Fruit fly (Drosophila melanogaster) whole organism, embryonic: Measurements from ENCODE around the gene Nup43.

Source experiments
- ATbp ChIP-seq: fragments of 200-800 bp; sonication (Bioruptor generic); optimal IDR thresholded peaks from 2 replicates; lab custom pipeline; 2017; ENCODE audit warnings: missing biosample characterization, mild to moderate bottlenecking, missing genetic modification characterization, missing genetic modification reagents
- Ada2b ChIP-seq: fragments of 200-800 bp; sonication (Bioruptor generic); IDR thresholded peaks from 2 replicates; pipeline ENCODE4 v1.3.6; 2022; ENCODE audit warnings: missing biosample characterization, missing genetic modification characterization
- B-H1 ChIP-seq: fragments of 200-800 bp; sonication (Bioruptor generic); IDR thresholded peaks from 3 replicates; pipeline ENCODE4 v1.3.6; 2022; ENCODE audit warnings: missing biosample characterization, missing genetic modification characterization
- CG10274 ChIP-seq: fragments of 200-800 bp; sonication (Bioruptor generic); optimal IDR thresholded peaks from 3 replicates; lab custom pipeline; 2017; ENCODE audit warnings: missing biosample characterization, mild to moderate bottlenecking, missing genetic modification characterization
- CG12744 ChIP-seq: fragments of 200-800 bp; sonication (Bioruptor generic); optimal IDR thresholded peaks from 2 replicates; lab custom pipeline; 2016; ENCODE audit warnings: missing biosample characterization, missing genetic modification characterization
- CG13296 ChIP-seq: fragments of 200-800 bp; sonication (Bioruptor generic); optimal IDR thresholded peaks from 3 replicates; lab custom pipeline; 2018; ENCODE audit warnings: missing biosample characterization, mild to moderate bottlenecking, missing genetic modification characterization
- CG13775 ChIP-seq: fragments of 200-800 bp; sonication (Bioruptor generic); optimal IDR thresholded peaks from 3 replicates; lab custom pipeline; 2017; ENCODE audit warnings: missing biosample characterization, mild to moderate bottlenecking, missing genetic modification characterization
- CG14710 ChIP-seq: fragments of 200-800 bp; sonication (Bioruptor generic); optimal IDR thresholded peaks from 3 replicates; lab custom pipeline; 2019; ENCODE audit warnings: missing biosample characterization, mild to moderate bottlenecking, missing genetic modification characterization, moderate library complexity
- CG15073 ChIP-seq: fragments of 200-800 bp; sonication (Bioruptor generic); optimal IDR thresholded peaks from 2 replicates; lab custom pipeline; 2016; ENCODE audit warnings: missing biosample characterization, missing genetic modification characterization
- CG15514 ChIP-seq: fragments of 200-800 bp; sonication (Bioruptor generic); optimal IDR thresholded peaks from 3 replicates; lab custom pipeline; 2017; ENCODE audit warnings: missing biosample characterization, missing genetic modification characterization, mild to moderate bottlenecking, moderate library complexity, missing genetic modification reagents
- CG17829 ChIP-seq: fragments of 200-800 bp; optimal IDR thresholded peaks from 2 replicates; lab custom pipeline; 2019; ENCODE audit warnings: missing biosample characterization, mild to moderate bottlenecking, missing genetic modification characterization, moderate library complexity
- CG17912 ChIP-seq: fragments of 200-800 bp; sonication (Bioruptor generic); optimal IDR thresholded peaks from 2 replicates; lab custom pipeline; 2018; ENCODE audit warnings: missing biosample characterization, mild to moderate bottlenecking, missing genetic modification characterization
- CG18262 ChIP-seq: fragments of 200-800 bp; optimal IDR thresholded peaks from 3 replicates; lab custom pipeline; 2019; ENCODE audit warnings: missing biosample characterization, mild to moderate bottlenecking, missing genetic modification characterization, moderate library complexity
- CG18764 ChIP-seq: fragments of 200-800 bp; sonication (Bioruptor generic); optimal IDR thresholded peaks from 3 replicates; lab custom pipeline; 2016; ENCODE audit warnings: missing biosample characterization, missing genetic modification characterization
- CG33213 ChIP-seq: fragments of 200-800 bp; sonication (Bioruptor generic); optimal IDR thresholded peaks from 3 replicates; lab custom pipeline; 2016; ENCODE audit warnings: missing biosample characterization, missing genetic modification characterization
- CG4328 ChIP-seq: fragments of 200-800 bp; sonication (Bioruptor generic); optimal IDR thresholded peaks from 3 replicates; lab custom pipeline; 2017; ENCODE audit warnings: missing biosample characterization, missing genetic modification reagents, missing genetic modification characterization
- CG7271 ChIP-seq: fragments of 200-800 bp; sonication (Bioruptor generic); optimal IDR thresholded peaks from 2 replicates; lab custom pipeline; 2018; ENCODE audit warnings: missing biosample characterization, mild to moderate bottlenecking, missing genetic modification characterization, moderate library complexity
- CG7372 ChIP-seq: fragments of 200-800 bp; sonication (Bioruptor generic); IDR thresholded peaks from 2 replicates; pipeline ENCODE4 v1.3.6; 2022; ENCODE audit warnings: missing biosample characterization, missing genetic modification characterization
- CG8359 ChIP-seq: fragments of 200-800 bp; sonication (Bioruptor generic); optimal IDR thresholded peaks from 2 replicates; lab custom pipeline; 2017; ENCODE audit warnings: missing biosample characterization, mild to moderate bottlenecking, missing genetic modification characterization, borderline replicate concordance
- CG9215 ChIP-seq: fragments of 200-800 bp; sonication (Bioruptor generic); IDR thresholded peaks from 2 replicates; pipeline ENCODE4 v1.3.6; 2022; ENCODE audit warnings: missing biosample characterization, missing genetic modification characterization
- CG9932 ChIP-seq: fragments of 200-800 bp; sonication (Bioruptor generic); IDR thresholded peaks from 2 replicates; pipeline ENCODE4 v1.3.6; 2022; ENCODE audit warnings: missing biosample characterization, missing genetic modification characterization
- CHES-1-like ChIP-seq: fragments of 200-800 bp; sonication (Bioruptor generic); optimal IDR thresholded peaks from 2 replicates; lab custom pipeline; 2016; ENCODE audit warnings: missing biosample characterization, missing genetic modification characterization
- Camta ChIP-seq: fragments of 200-800 bp; sonication (Bioruptor generic); optimal IDR thresholded peaks from 2 replicates; lab custom pipeline; 2016; ENCODE audit warnings: missing biosample characterization, missing genetic modification characterization
- Chrac-16 ChIP-seq: fragments of 200-800 bp; sonication (Bioruptor generic); optimal IDR thresholded peaks from 3 replicates; lab custom pipeline; 2016; ENCODE audit warnings: missing biosample characterization, missing genetic modification characterization
- Dek ChIP-seq: fragments of 200-800 bp; sonication (Bioruptor generic); optimal IDR thresholded peaks from 3 replicates; lab custom pipeline; 2019; ENCODE audit warnings: missing biosample characterization, mild to moderate bottlenecking, missing genetic modification characterization, moderate library complexity
- ERR ChIP-seq: fragments of 200-800 bp; sonication (Bioruptor generic); optimal IDR thresholded peaks from 2 replicates; lab custom pipeline; 2016; ENCODE audit warnings: missing biosample characterization, missing genetic modification characterization
- H2.0 ChIP-seq: fragments of 200-800 bp; sonication (Bioruptor generic); IDR thresholded peaks from 2 replicates; pipeline ENCODE4 v1.3.6; 2022; ENCODE audit warnings: missing biosample characterization, missing genetic modification characterization
- HmgZ ChIP-seq: fragments of 200-800 bp; sonication (Bioruptor generic); optimal IDR thresholded peaks from 2 replicates; lab custom pipeline; 2018; ENCODE audit warnings: missing biosample characterization, mild to moderate bottlenecking, missing genetic modification characterization
- Hr78 ChIP-seq, 2 experiments: fragments of 200-800 bp in 1 of 2; fragments of >200 bp in 1 of 2; sonication (Bioruptor generic) in 1 of 2; optimal IDR thresholded peaks; 2 replicates each; lab custom pipeline; 2017 to 2019; ENCODE audit warnings: missing biosample characterization in 2 of 2, missing genetic modification characterization in 2 of 2, mild to moderate bottlenecking in 1 of 2, moderate library complexity in 1 of 2
- Mrtf ChIP-seq: fragments of 200-800 bp; sonication (Bioruptor generic); IDR thresholded peaks from 3 replicates; pipeline ENCODE4 v1.3.6; 2022; ENCODE audit warnings: missing biosample characterization, missing genetic modification characterization
- Sin3A ChIP-seq: fragments of >200 bp; optimal IDR thresholded peaks from 2 replicates; lab custom pipeline; 2018
- Tbp ChIP-seq: fragments of >200 bp; optimal IDR thresholded peaks from 2 replicates; lab custom pipeline; 2018; ENCODE audit warnings: missing biosample characterization, missing genetic modification characterization
- ab ChIP-seq: fragments of 200-800 bp; sonication (Bioruptor generic); optimal IDR thresholded peaks from 2 replicates; lab custom pipeline; 2016; ENCODE audit warnings: missing biosample characterization, missing genetic modification characterization
- al ChIP-seq: fragments of 200-800 bp; sonication (Bioruptor generic); IDR thresholded peaks from 2 replicates; pipeline ENCODE4 v1.3.6; 2022; ENCODE audit warnings: missing biosample characterization, missing genetic modification characterization
- btn ChIP-seq: fragments of 200-800 bp; sonication (Bioruptor generic); optimal IDR thresholded peaks from 2 replicates; lab custom pipeline; 2016; ENCODE audit warnings: missing biosample characterization, missing genetic modification characterization
- cg ChIP-seq: fragments of 200-800 bp; sonication (Bioruptor generic); optimal IDR thresholded peaks from 3 replicates; lab custom pipeline; 2019; ENCODE audit warnings: missing biosample characterization, mild to moderate bottlenecking, missing genetic modification characterization, moderate library complexity
- da ChIP-seq: fragments of 200-800 bp; sonication (Bioruptor generic); optimal IDR thresholded peaks from 2 replicates; lab custom pipeline; 2016; ENCODE audit warnings: missing biosample characterization, missing genetic modification characterization
- fd102C ChIP-seq: fragments of 200-800 bp; sonication (Bioruptor generic); optimal IDR thresholded peaks from 2 replicates; lab custom pipeline; 2018; ENCODE audit warnings: missing biosample characterization, mild to moderate bottlenecking, missing genetic modification characterization, moderate library complexity
- gcm2 ChIP-seq: fragments of 200-800 bp; sonication (Bioruptor generic); optimal IDR thresholded peaks from 2 replicates; lab custom pipeline; 2016; ENCODE audit warnings: missing biosample characterization, missing genetic modification characterization
- gt ChIP-seq: fragments of 200-800 bp; sonication (Bioruptor generic); IDR thresholded peaks from 2 replicates; pipeline ENCODE4 v1.3.6; 2022; ENCODE audit warnings: missing biosample characterization, missing genetic modification characterization
- ham ChIP-seq: fragments of 200-800 bp; sonication (Bioruptor generic); IDR thresholded peaks from 2 replicates; pipeline ENCODE4 v1.3.6; 2022; ENCODE audit warnings: missing biosample characterization, missing genetic modification characterization
- klu ChIP-seq: fragments of 200-800 bp; sonication (Bioruptor generic); IDR thresholded peaks from 2 replicates; pipeline ENCODE4 v1.3.6; 2022; ENCODE audit warnings: missing biosample characterization, missing genetic modification characterization
- mirr ChIP-seq: fragments of 200-800 bp; sonication (Bioruptor generic); optimal IDR thresholded peaks from 3 replicates; lab custom pipeline; 2018; ENCODE audit warnings: missing biosample characterization, mild to moderate bottlenecking, missing genetic modification characterization
- nau ChIP-seq: fragments of 200-800 bp; sonication (Bioruptor generic); optimal IDR thresholded peaks from 3 replicates; lab custom pipeline; 2017; ENCODE audit warnings: missing biosample characterization, mild to moderate bottlenecking, missing genetic modification characterization, missing genetic modification reagents
- pnt ChIP-seq: fragments of 200-800 bp; sonication (Bioruptor generic); optimal IDR thresholded peaks from 3 replicates; lab custom pipeline; 2016; ENCODE audit warnings: missing biosample characterization, missing genetic modification characterization
- run ChIP-seq: fragments of 200-800 bp; sonication (Bioruptor generic); optimal IDR thresholded peaks from 3 replicates; lab custom pipeline; 2018; ENCODE audit warnings: missing biosample characterization, mild to moderate bottlenecking, missing genetic modification characterization
- slbo ChIP-seq: fragments of 200-800 bp; sonication (Bioruptor generic); IDR thresholded peaks from 2 replicates; pipeline ENCODE4 v1.3.6; 2022; ENCODE audit warnings: missing biosample characterization, missing genetic modification characterization
- stwl ChIP-seq: fragments of 200-800 bp; sonication (Bioruptor generic); optimal IDR thresholded peaks from 3 replicates; lab custom pipeline; 2018; ENCODE audit warnings: missing biosample characterization, mild to moderate bottlenecking, missing genetic modification characterization, moderate library complexity
- tin ChIP-seq: fragments of 200-800 bp; sonication (Bioruptor generic); optimal IDR thresholded peaks from 3 replicates; lab custom pipeline; 2016; ENCODE audit warnings: missing biosample characterization, missing genetic modification characterization
- tio ChIP-seq: fragments of 200-800 bp; sonication (Bioruptor generic); optimal IDR thresholded peaks from 2 replicates; lab custom pipeline; 2017; ENCODE audit warnings: missing biosample characterization, missing genetic modification characterization, inconsistent platforms
- tll ChIP-seq, 2 experiments: fragments of 200-800 bp in 1 of 2; fragments of >200 bp in 1 of 2; sonication (Bioruptor generic) in 1 of 2; optimal IDR thresholded peaks; 2 replicates each; lab custom pipeline; 2017 to 2019; ENCODE audit warnings: missing biosample characterization in 2 of 2, missing genetic modification characterization in 2 of 2, mild to moderate bottlenecking in 1 of 2, moderate library complexity in 1 of 2
- wor ChIP-seq: fragments of 200-800 bp; sonication (Bioruptor generic); IDR thresholded peaks from 2 replicates; pipeline ENCODE4 v1.3.6; 2022; ENCODE audit warnings: missing biosample characterization, missing genetic modification characterization

Nup43 gene

DNA sequence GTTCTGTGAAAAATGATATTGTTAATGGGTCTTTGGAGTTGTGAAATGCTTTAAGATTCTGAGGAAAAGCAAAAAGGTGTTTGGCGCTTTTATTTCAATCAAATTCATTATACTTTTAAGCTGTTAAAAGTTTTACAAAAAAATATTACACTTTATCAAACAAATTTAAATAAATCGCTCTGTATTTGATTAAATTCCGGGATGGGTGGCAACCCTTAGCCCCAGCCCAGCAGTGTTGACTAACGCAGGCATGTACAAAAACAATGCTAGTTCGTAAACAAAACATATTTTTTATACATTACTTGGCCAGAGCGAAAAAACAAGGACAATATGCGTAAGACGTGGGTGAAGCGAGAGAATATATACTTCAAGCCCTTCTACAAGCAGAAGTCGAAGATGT lies 38.3 kb downstream of the Nup43 start, which contains the start of gene CG7685 (continued):
- peak; percentile 11 for TF ChIP-seq ERR (GFP tag; lab: Kevin White, UChicago)
- TF ChIP-seq Sin3A (lab: Kevin White, UChicago) = no peak
- no peak for TF ChIP-seq Mrtf
- TF ChIP-seq gt (GFP tag; lab: Robert Waterston, UW) = no peak
- TF ChIP-seq tll (GFP tag; optimal IDR thresholded peaks at IDR 0.05; lab: Kevin White, UChicago) = no peak
- no peak for TF ChIP-seq CG7372 (GFP tag; lab: Robert Waterston, UW)
- TF ChIP-seq klu (GFP tag; lab: Robert Waterston, UW) = no peak
- TF ChIP-seq ATbp = no peak
- peak; percentile 89 for TF ChIP-seq stwl
- no peak for TF ChIP-seq CG10274 (GFP tag; lab: Kevin White, UChicago)
- no peak for TF ChIP-seq CG15073 (GFP tag; lab: Kevin White, UChicago)
- no peak for TF ChIP-seq btn (GFP tag; lab: Kevin White, UChicago)
- peak; percentile 81 for TF ChIP-seq HmgZ (tag; lab: Kevin White, UChicago)
- TF ChIP-seq CG8359 (GFP tag; lab: Kevin White, UChicago) = no peak
- 0 out of 2 replicates have a peak, but pooled peaks have one; percentile 19 for TF ChIP-seq CG9215 (GFP tag; lab: Robert Waterston, UW)
- no peak for TF ChIP-seq Tbp (GFP tag; lab: Kevin White, UChicago)
- TF ChIP-seq da (GFP tag; lab: Kevin White, UChicago) = no peak
- TF ChIP-seq mirr (GFP tag; lab: Kevin White, UChicago) = peak; percentile 66
- peak; percentile 79 for TF ChIP-seq CG33213
- peak; percentile 55 for TF ChIP-seq Dek (tag; lab: Kevin White, UChicago)
- peak; percentile 55 for TF ChIP-seq Chrac-16
- TF ChIP-seq CG9932 = peak; percentile 85
- TF ChIP-seq H2.0 (GFP tag; lab: Robert Waterston, UW) = 0 out of 2 replicates have a peak, but pooled peaks have one; percentile 46
- TF ChIP-seq gcm2 (GFP tag; lab: Kevin White, UChicago) = peak; percentile 45
- no peak for TF ChIP-seq ham (GFP tag; lab: Robert Waterston, UW)
- TF ChIP-seq CG7271 (tag; lab: Kevin White, UChicago) = no peak
- no peak; the same call in 1 of the 2 replicates for TF ChIP-seq Ada2b (GFP tag; lab: Robert Waterston, UW)
- TF ChIP-seq al (GFP tag; lab: Robert Waterston, UW) = peak; percentile 34; the same call in 1 of the 2 replicates
- peak; percentile 52 for TF ChIP-seq CG18764 (GFP tag; lab: Kevin White, UChicago)
- TF ChIP-seq CG4328 (GFP tag; lab: Kevin White, UChicago) = peak; percentile 55
- TF ChIP-seq tio = no peak
- peak; percentile 48 for TF ChIP-seq Camta
- TF ChIP-seq CG13296 (GFP tag; lab: Kevin White, UChicago) = peak; percentile 77
- no peak for TF ChIP-seq cg (GFP tag; lab: Kevin White, UChicago)
- no peak for TF ChIP-seq ab (GFP tag; lab: Kevin White, UChicago)
- no peak for TF ChIP-seq run (tag; lab: Kevin White, UChicago)
- TF ChIP-seq Hr78 (GFP tag; optimal IDR thresholded peaks at IDR 0.05; lab: Kevin White, UChicago) = no peak
- TF ChIP-seq CG15514 = peak; percentile 81
- TF ChIP-seq CG17912 = peak; percentile 8
- TF ChIP-seq wor (GFP tag; lab: Robert Waterston, UW) = no peak
- peak; percentile 81 for TF ChIP-seq CHES-1-like (GFP tag; lab: Kevin White, UChicago)
- TF ChIP-seq slbo = peak; percentile 78
- TF ChIP-seq CG17829 (tag; lab: Kevin White, UChicago) = peak; percentile 59
- peak; percentile 53 for TF ChIP-seq CG13775 (GFP tag; lab: Kevin White, UChicago)
- no peak for TF ChIP-seq fd102C (GFP tag; lab: Kevin White, UChicago)
- TF ChIP-seq tin = peak; percentile 71
- TF ChIP-seq pnt (GFP tag; lab: Kevin White, UChicago) = peak; percentile 20
- TF ChIP-seq B-H1 (GFP tag; lab: Robert Waterston, UW) = no peak; the same call in 2 of the 3 replicates
- TF ChIP-seq CG14710 (tag; lab: Kevin White, UChicago) = peak; percentile 62
- TF ChIP-seq CG18262 (tag; lab: Kevin White, UChicago) = peak; percentile 48
- TF ChIP-seq nau (GFP tag; lab: Kevin White, UChicago) = peak; percentile 51
- peak; percentile 60 for TF ChIP-seq CG12744 (GFP tag; lab: Kevin White, UChicago)
